Worm (Caenorhabditis elegans) whole organism, early embryonic: ENCODE results near the gene C15H11.11.

Source experiments
- B0310.2 ChIP-seq: sonication (generic microtip); optimal IDR thresholded peaks from 2 replicates; lab custom pipeline; 2016; ENCODE audit warnings: mild to moderate bottlenecking, missing genetic modification characterization, missing compliant biosample characterization
- F13C5.2 ChIP-seq: sonication (generic microtip); optimal IDR thresholded peaks from 2 replicates; lab custom pipeline; 2017; ENCODE audit warnings: mild to moderate bottlenecking, missing genetic modification characterization, inconsistent platforms, missing compliant biosample characterization
- aly-1 ChIP-seq: sonication (generic microtip); optimal IDR thresholded peaks from 2 replicates; lab custom pipeline; 2016; ENCODE audit warnings: missing genetic modification characterization, missing compliant biosample characterization
- ama-1 ChIP-seq: fragments of 150-350 bp; optimal IDR thresholded peaks from 2 replicates; lab custom pipeline; 2014
- ceh-13 ChIP-seq: fragments of 200-800 bp; sonication (Bioruptor generic); optimal IDR thresholded peaks from 2 replicates; lab custom pipeline; 2018; ENCODE audit warnings: mild to moderate bottlenecking, missing genetic modification characterization, missing compliant biosample characterization
- ceh-36 ChIP-seq: sonication (generic microtip); optimal IDR thresholded peaks from 2 replicates; lab custom pipeline; 2016; ENCODE audit warnings: missing genetic modification characterization, inconsistent platforms, missing compliant biosample characterization
- ets-7 ChIP-seq: sonication (generic microtip); optimal IDR thresholded peaks from 2 replicates; lab custom pipeline; 2016; ENCODE audit warnings: missing genotype, missing genetic modification characterization, missing compliant biosample characterization
- flt-1 ChIP-seq: fragments of 200-800 bp; sonication (Bioruptor generic); IDR thresholded peaks from 2 replicates; pipeline ENCODE4 v1.3.6; 2022; ENCODE audit warnings: missing genetic modification characterization, missing compliant biosample characterization
- hmbx-1 ChIP-seq: sonication (generic microtip); optimal IDR thresholded peaks from 2 replicates; lab custom pipeline; 2016; ENCODE audit warnings: mild to moderate bottlenecking, missing genetic modification characterization, missing compliant biosample characterization
- hmg-4 ChIP-seq: fragments of 200-800 bp; sonication (Bioruptor generic); optimal IDR thresholded peaks from 2 replicates; lab custom pipeline; 2018; ENCODE audit warnings: mild to moderate bottlenecking, missing genetic modification characterization, missing compliant biosample characterization
- hnd-1 ChIP-seq: sonication (generic microtip); optimal IDR thresholded peaks from 2 replicates; lab custom pipeline; 2016; ENCODE audit warnings: missing genetic modification characterization, missing compliant biosample characterization
- pes-1 ChIP-seq: fragments of 200-800 bp; sonication (Bioruptor generic); IDR thresholded peaks from 2 replicates; pipeline ENCODE4 v1.3.6; 2022; ENCODE audit warnings: missing genetic modification reagents, missing genetic modification characterization, missing compliant biosample characterization
- scrt-1 ChIP-seq: fragments of 200-800 bp; sonication (Bioruptor generic); IDR thresholded peaks from 2 replicates; pipeline ENCODE4 v1.3.6; 2022; ENCODE audit warnings: missing genetic modification characterization, missing compliant biosample characterization
- sea-1 ChIP-seq: fragments of 200-800 bp; sonication (Bioruptor generic); conservative IDR thresholded peaks from 2 replicates; pipeline ENCODE4 v1.3.6; 2022; ENCODE audit warnings: missing genetic modification characterization, missing compliant biosample characterization
- tbx-11 ChIP-seq: fragments of 200-800 bp; sonication (Bioruptor generic); IDR thresholded peaks from 2 replicates; pipeline ENCODE4 v1.3.6; 2022; ENCODE audit warnings: missing genetic modification characterization, missing compliant biosample characterization
- tbx-37 ChIP-seq: fragments of 200-800 bp; sonication (Bioruptor generic); conservative IDR thresholded peaks from 2 replicates; pipeline ENCODE4 v1.3.6; 2022; ENCODE audit warnings: missing genetic modification reagents, missing genetic modification characterization, missing compliant biosample characterization
- tra-4 ChIP-seq: sonication (generic microtip); optimal IDR thresholded peaks from 2 replicates; lab custom pipeline; 2017; ENCODE audit warnings: missing genetic modification characterization, missing compliant biosample characterization

Gene C15H11.11

DNA sequence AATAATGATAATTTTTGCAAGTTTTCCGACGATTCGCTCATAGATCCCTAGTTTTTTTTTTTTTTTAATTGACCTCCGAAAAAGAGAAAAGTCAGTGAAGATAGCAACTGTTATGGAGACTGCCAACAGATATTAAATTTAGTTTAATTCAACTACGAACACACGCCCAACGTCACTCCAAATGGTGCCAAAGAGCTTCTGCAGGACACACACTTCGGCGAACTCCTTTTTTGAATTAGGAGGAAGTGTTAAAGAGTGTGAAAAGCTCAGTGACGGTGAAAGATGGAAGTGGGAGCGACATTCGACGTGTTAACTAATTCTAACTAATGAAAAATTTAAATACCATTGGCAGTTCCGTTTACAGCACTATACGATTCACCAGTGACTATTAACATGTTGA lies 3.3 kb upstream of the C15H11.11 start:
- TF ChIP-seq ets-7 (tag; lab: Kevin White, UChicago) (no peak), ama-1 (no peak), hmg-4 (no peak), pes-1 (GFP tag; lab: Robert Waterston, UW) (no peak), B0310.2 (no peak)

DNA sequence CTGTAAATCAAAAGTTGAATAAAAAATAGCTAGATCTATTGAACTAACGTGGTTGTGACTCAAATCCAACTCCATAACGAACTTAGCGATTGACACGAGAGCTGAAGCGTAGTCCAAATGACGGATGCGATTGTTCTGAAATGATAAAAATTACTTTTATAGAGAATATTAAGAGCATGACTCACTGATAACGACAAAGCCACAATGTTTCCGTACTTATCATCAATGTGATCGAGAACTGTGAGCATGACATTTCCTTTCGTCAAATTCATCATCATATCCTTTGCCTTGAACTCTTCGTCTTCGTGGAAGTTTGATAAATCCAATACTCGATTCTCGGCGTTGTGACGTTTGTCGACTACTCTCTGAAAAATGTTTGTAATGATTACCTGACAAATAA lies 1.3 kb upstream of the C15H11.11 start:
- TF ChIP-seq B0310.2 (no peak), aly-1 (no peak), ceh-36 (tag; lab: Kevin White, UChicago) (no peak), ets-7 (tag; lab: Kevin White, UChicago) (no peak), hmg-4 (no peak), hmbx-1 (tag; lab: Kevin White, UChicago) (no peak), ceh-13 (no peak), F13C5.2 (tag; lab: Kevin White, UChicago) (no peak), tbx-37 (GFP tag; lab: Robert Waterston, UW) (no peak), tbx-11 (GFP tag; lab: Robert Waterston, UW) (no peak), sea-1 (no peak), flt-1 (GFP tag; lab: Robert Waterston, UW) (no peak), scrt-1 (GFP tag; lab: Robert Waterston, UW) (no peak), pes-1 (GFP tag; lab: Robert Waterston, UW) (no peak), ama-1 (no peak)

DNA sequence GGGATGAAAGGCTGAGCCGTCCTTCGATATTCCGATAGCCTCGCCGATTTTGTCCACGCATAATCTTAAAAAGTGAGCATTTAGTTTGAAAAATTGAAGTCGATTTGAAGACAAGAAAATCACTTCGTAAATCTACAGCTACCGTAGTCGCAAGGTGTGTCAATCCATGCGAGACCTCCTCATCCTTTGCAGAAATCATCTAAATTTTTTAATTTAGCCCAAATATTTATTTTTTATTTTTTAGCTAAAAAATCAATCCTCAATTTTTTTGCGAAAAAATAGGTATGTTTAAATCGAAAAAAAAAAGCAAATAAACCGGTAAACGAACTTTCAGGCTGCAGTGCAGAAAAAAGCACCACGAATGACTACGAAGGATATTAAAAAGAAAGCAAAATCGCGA lies 2.4 kb downstream of the C15H11.11 start, which contains the start of the genes nxf-2 and set-31:
nxf-2 (minus strand) TSS at position 101 of the 400 bp plus-strand sequence.
set-31 (plus strand) TSS at position 169 of the 400 bp plus-strand sequence.
- TF ChIP-seq tbx-37 (GFP tag; lab: Robert Waterston, UW) (no peak), ama-1 (no peak), hnd-1 (no peak), ceh-13 (no peak), flt-1 (GFP tag; lab: Robert Waterston, UW) (no peak)

DNA sequence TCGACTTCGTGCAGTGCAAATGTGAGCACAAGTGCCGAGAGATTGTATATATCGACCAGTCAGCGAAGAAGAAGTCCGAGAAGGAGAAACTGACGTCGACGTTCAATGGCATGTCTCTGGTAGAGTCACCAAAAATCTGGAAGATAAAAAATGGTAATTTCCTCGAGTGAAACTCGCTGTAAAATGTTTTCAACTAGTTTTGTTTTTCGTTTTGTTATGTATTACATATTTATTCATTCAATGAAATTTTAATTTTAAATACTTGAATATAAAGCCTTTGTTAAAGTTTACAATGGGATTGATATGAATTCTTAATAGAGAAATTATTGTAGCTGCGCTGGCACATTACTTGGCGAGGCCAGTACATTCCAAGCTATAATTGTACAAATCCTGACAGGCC lies 4.6 kb downstream of the C15H11.11 start:
- TF ChIP-seq tbx-37 (GFP tag; lab: Robert Waterston, UW) (no peak), aly-1 (no peak), ceh-13 (no peak), tbx-11 (GFP tag; lab: Robert Waterston, UW) (no peak), hmbx-1 (tag; lab: Kevin White, UChicago) (no peak), ets-7 (tag; lab: Kevin White, UChicago) (no peak), tra-4 (tag; lab: Kevin White, UChicago) (no peak), hmg-4 (no peak), flt-1 (GFP tag; lab: Robert Waterston, UW) (no peak), hnd-1 (no peak), ceh-36 (tag; lab: Kevin White, UChicago) (no peak), B0310.2 (no peak)

DNA sequence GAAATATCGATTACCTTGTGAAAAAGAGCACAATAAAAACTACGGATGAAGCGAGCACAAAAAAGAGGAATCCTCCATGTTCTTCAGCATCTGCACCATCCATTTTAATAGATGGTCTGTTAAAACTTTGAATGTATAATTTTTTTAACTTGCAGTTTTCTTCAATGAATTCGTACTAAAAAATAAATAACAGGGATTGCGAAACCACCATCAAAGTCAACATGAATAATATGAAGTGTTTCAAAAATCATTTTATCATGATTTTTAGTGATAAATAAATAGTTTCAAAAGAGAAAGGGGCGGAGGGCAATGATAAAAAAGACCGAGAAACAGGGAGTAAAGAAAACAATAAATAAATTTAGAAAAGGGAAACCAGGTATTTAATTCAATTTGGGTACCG lies 6.0 kb downstream of the C15H11.11 start, which contains the start of gene dhs-22:
dhs-22 (minus strand) TSS at position 116 of the 400 bp plus-strand sequence.
- TF ChIP-seq tra-4 (tag; lab: Kevin White, UChicago) = no peak
- no peak for TF ChIP-seq ets-7 (tag; lab: Kevin White, UChicago)
- TF ChIP-seq hmg-4 = no peak
- TF ChIP-seq ama-1 = no peak
- TF ChIP-seq aly-1 = no peak
- TF ChIP-seq hnd-1 = no peak
- TF ChIP-seq sea-1 = no peak
- TF ChIP-seq ceh-36 (tag; lab: Kevin White, UChicago) = no peak

DNA sequence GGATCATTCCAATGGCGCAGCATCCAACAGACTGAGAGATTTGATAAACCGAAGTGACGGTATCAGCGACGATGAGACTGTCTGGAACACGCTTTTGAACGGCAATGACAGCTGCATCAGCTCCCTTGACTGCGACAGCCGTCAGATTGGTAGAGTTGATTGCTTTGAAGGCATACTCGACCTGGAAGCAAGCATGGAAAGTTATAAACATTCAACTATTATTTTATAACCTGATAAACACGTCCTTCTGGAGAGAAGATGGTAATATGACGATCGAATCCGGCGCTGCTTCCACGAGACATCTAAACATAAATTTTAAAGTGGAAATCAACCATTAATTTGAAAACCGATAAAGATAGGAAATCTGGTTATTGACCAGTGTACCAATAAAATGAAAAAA lies 7.0 kb downstream of the C15H11.11 start, which contains the start of gene pas-1:
pas-1 (minus strand) TSS at position 302 of the 400 bp plus-strand sequence.
- TF ChIP-seq hmg-4 = no peak
- TF ChIP-seq ama-1 = no peak
- no peak for TF ChIP-seq ets-7 (tag; lab: Kevin White, UChicago)
- no peak for TF ChIP-seq hmbx-1 (tag; lab: Kevin White, UChicago)
- 0 out of 2 replicates have a peak, but pooled peaks have one; percentile 11 for TF ChIP-seq scrt-1 (GFP tag; lab: Robert Waterston, UW)
- no peak for TF ChIP-seq aly-1

DNA sequence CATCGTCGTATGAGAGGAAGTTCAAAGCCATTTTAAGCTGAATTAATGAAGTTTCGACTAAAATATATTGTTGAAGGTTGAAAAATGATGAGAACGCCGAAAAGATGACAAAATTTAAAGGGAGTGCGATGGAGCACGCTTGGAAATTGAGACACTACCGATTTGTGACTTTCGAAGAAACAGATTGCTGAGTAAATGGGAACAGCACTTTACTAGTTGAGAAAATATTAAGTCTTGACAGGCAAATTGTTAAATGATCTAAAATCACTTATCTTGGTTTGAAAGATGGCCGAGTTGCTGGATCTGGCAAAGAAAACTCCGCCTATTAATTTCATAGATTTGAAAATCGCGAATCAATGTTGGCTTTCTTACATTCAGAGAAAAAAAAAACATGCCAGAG lies 8.0 kb downstream of the C15H11.11 start, which contains the start of gene rpoa-12:
rpoa-12 (minus strand) TSS at position 37 of the 400 bp plus-strand sequence.
- TF ChIP-seq aly-1 (no peak), tbx-37 (GFP tag; lab: Robert Waterston, UW) (peak; percentile 59; the same call in 1 of the 2 replicates)

DNA sequence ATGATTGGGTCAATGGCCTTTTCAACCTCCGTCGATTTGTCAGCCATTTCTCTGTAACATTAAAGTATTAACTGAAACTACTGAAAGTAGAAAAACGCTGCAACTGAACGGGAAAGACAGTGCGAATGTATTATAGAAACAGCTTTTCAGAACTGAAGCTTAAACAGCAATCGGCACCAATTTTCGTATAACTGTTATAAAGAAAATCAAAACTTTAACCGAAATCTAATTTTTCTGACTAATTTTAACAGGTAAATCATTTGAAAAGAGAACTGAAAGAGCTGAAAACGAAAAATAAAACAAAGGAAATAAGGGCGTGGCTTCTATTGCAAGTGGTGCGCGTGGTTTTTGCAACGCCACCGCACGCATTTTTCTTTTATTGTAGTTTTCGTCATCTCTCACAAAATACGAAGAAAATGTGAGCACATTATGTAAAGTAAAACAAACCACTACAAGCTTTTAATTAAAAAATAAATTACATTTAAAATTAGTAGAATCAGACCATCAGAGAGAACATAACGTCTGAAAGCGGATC lies 9.7 kb downstream of the C15H11.11 start, which contains the start of gene rrsr-1:
rrsr-1 (minus strand) TSS at position 51 of the 535 bp plus-strand sequence.
- TF ChIP-seq F13C5.2 (tag; lab: Kevin White, UChicago) = peak; percentile 51
- TF ChIP-seq flt-1 (GFP tag; lab: Robert Waterston, UW) = peak; percentile 57; the same call in 1 of the 2 replicates
- no peak for TF ChIP-seq hnd-1
- TF ChIP-seq pes-1 (GFP tag; lab: Robert Waterston, UW) = 0 out of 2 replicates have a peak, but pooled peaks have one; percentile 14
- TF ChIP-seq ceh-36 (tag; lab: Kevin White, UChicago) = no peak
- TF ChIP-seq ets-7 (tag; lab: Kevin White, UChicago) = no peak

DNA sequence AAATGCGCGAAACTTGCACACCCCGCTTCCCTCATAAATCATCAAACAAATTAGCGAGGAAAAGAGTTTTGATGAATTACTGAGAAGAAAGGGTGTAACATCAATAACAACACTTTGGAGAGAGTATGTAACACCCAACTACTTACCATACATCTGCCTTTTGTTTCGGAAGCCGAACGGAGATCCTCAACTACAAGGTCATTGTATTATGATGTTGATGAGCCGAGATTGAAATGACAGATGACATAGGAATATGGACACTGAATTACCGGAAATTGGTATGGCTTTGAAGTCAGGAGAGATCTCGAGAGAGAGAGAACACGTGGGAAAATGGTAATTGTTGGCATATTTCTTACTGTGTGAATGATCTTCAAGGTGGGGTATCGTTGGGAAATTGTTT lies 10.7 kb downstream of the C15H11.11 start:
- TF ChIP-seq ceh-36 (tag; lab: Kevin White, UChicago) (no peak), tbx-37 (GFP tag; lab: Robert Waterston, UW) (no peak), tbx-11 (GFP tag; lab: Robert Waterston, UW) (no peak), B0310.2 (no peak), hmg-4 (no peak), aly-1 (no peak), sea-1 (no peak), ceh-13 (no peak), hnd-1 (no peak)
